Fruit fly (Drosophila melanogaster) whole organism, adult: Measurements from ENCODE around the gene BBS8.

ENCODE experiments used
- CG12768 ChIP-seq: fragments of 200-800 bp; sonication (Bioruptor generic); optimal IDR thresholded peaks from 2 replicates; lab custom pipeline; 2017; ENCODE audit warnings: missing biosample characterization, missing genetic modification characterization, mild to moderate bottlenecking, moderate library complexity, missing genetic modification reagents
- CG14711 ChIP-seq: fragments of 200-800 bp; sonication (Bioruptor generic); optimal IDR thresholded peaks from 2 replicates; lab custom pipeline; 2018; ENCODE audit warnings: missing biosample characterization, mild to moderate bottlenecking, missing genetic modification characterization, moderate library complexity
- CG1620 ChIP-seq: fragments of 200-800 bp; sonication (Bioruptor generic); optimal IDR thresholded peaks from 2 replicates; lab custom pipeline; 2016; ENCODE audit warnings: missing biosample characterization, missing genetic modification characterization
- CG33017 ChIP-seq: fragments of 200-800 bp; sonication (Bioruptor generic); optimal IDR thresholded peaks from 2 replicates; lab custom pipeline; 2018; ENCODE audit warnings: missing biosample characterization, mild to moderate bottlenecking, missing genetic modification characterization, moderate library complexity
- CG5204 ChIP-seq: fragments of 200-800 bp; sonication (Bioruptor generic); optimal IDR thresholded peaks from 2 replicates; lab custom pipeline; 2016; ENCODE audit warnings: missing biosample characterization, missing genetic modification characterization
- CG7045 ChIP-seq: fragments of 200-800 bp; sonication (Bioruptor generic); optimal IDR thresholded peaks from 2 replicates; lab custom pipeline; 2017; ENCODE audit warnings: missing biosample characterization, mild to moderate bottlenecking, missing genetic modification characterization
- Crg-1 ChIP-seq: fragments of 200-800 bp; sonication (Bioruptor generic); optimal IDR thresholded peaks from 2 replicates; lab custom pipeline; 2016; ENCODE audit warnings: missing biosample characterization, missing genetic modification characterization
- Hr96 ChIP-seq: fragments of 200-800 bp; sonication (Bioruptor generic); optimal IDR thresholded peaks from 2 replicates; lab custom pipeline; 2016; ENCODE audit warnings: missing biosample characterization, missing genetic modification characterization
- cic ChIP-seq: fragments of 200-800 bp; sonication (Bioruptor generic); optimal IDR thresholded peaks from 2 replicates; lab custom pipeline; 2017; ENCODE audit warnings: missing biosample characterization, mild to moderate bottlenecking, missing genetic modification characterization, moderate library complexity
- kay ChIP-seq: fragments of 200-800 bp; sonication (Bioruptor generic); peaks from one replicate; lab custom pipeline; 2016; ENCODE audit warnings: missing biosample characterization, missing genetic modification characterization, borderline replicate concordance
- tj ChIP-seq: fragments of 200-800 bp; sonication (Bioruptor generic); optimal IDR thresholded peaks from 3 replicates; lab custom pipeline; 2017; ENCODE audit warnings: missing biosample characterization, mild to moderate bottlenecking, missing genetic modification characterization, moderate library complexity

DNA sequence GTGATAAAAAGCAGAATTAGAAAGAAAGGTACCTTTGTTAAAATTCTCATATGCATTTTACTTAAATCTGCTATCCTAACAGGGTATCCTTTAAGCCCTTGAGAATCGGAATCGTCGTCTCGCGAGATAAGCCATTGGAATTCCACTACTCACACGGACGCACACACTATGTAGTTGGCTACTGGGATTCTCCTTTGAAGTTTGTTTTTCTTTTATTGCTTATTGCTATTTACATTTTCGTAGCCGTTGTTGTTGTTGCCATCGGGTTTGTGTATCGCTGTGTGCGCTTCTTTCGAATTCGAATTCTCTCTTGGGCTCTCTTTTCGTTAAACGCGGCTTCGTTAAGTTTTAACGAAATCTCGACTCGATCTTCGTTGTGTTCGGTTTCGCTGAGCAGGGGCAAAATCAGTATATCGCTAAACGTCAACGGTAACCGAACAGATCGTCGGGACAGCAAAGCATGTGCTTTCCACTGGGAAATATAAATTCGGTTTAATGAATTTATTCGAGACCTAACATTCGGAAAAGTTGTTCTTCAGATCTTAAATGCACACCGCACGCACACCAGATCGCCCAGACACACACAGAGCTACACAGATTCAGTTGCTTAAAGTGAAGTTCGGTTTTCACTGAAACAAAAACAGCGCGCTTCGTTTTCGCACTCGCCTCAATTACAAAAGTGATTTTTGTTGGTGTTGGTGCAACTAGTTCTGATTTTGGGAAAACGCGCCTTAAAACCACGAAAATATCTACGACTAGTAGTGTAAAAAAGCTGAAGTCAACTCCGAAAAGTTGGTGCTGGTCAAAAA lies 8.4 kb downstream of the BBS8 start, which contains the start of gene ex:
- TF ChIP-seq Crg-1 (peak; percentile 30), cic (GFP tag; lab: Kevin White, UChicago) (peak; percentile 25), CG12768 (GFP tag; lab: Kevin White, UChicago) (peak; percentile 82), Hr96 (GFP tag; lab: Kevin White, UChicago) (no peak), CG5204 (GFP tag; lab: Kevin White, UChicago) (no peak), CG1620 (GFP tag; lab: Kevin White, UChicago) (no peak), CG33017 (tag; lab: Kevin White, UChicago) (peak; percentile 76), tj (GFP tag; lab: Kevin White, UChicago) (peak; percentile 89), kay (GFP tag; lab: Kevin White, UChicago) (no peak), CG14711 (tag; lab: Kevin White, UChicago) (peak; percentile 27), CG7045 (GFP tag; lab: Kevin White, UChicago) (peak; percentile 60)
